Fruit fly (Drosophila melanogaster): ENCODE data around the gene pths.

pths gene

DNA sequence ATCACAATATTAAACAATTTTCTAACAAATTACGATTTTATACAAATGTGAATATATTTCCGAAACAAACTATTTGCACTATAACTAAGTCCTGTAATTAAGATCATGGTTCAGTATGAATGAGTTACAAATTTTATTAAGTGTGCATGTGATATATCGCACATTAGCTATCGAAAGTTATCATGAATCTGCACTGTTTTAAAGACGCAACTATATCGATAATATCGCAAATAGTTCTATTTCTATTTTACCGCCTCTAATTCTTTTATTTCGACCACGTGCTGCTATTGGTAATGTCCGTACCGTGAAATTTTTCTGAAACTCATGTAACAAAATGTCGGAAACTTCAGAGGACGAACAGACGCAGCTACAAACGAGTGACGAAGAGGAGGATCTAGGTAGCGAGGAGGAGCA is at the start of gene pths (continued):
- TF ChIP-seq ara (GFP tag; IDR thresholded peaks at IDR 0.05) = no peak
- peak; percentile 85 for TF ChIP-seq Max (GFP tag; optimal IDR thresholded peaks at IDR 0.05)
- TF ChIP-seq CG17328 (GFP tag; IDR thresholded peaks at IDR 0.05) = 0 out of 2 replicates have a peak, but pooled peaks have one; percentile 28
- peak; percentile 4 for TF ChIP-seq CG18764 (GFP tag; optimal IDR thresholded peaks at IDR 0.05)
- TF ChIP-seq fd96Cb (tag; optimal IDR thresholded peaks at IDR 0.05) = peak; percentile 34
- peak; percentile 40 for TF ChIP-seq Antp (GFP tag; optimal IDR thresholded peaks at IDR 0.05)
- no peak for TF ChIP-seq run (tag; optimal IDR thresholded peaks at IDR 0.05)
- peak; percentile 38 for TF ChIP-seq CG7786 (GFP tag; optimal IDR thresholded peaks at IDR 0.05)
- peak; percentile 23 for TF ChIP-seq her (GFP tag; optimal IDR thresholded peaks at IDR 0.05)
- peak; percentile 31 for TF ChIP-seq CG4617 (GFP tag; optimal IDR thresholded peaks at IDR 0.05; ENCODE audit: borderline replicate concordance)
- TF ChIP-seq pfk (GFP tag; optimal IDR thresholded peaks at IDR 0.05) = peak; percentile 47
- TF ChIP-seq Gug (GFP tag; IDR thresholded peaks at IDR 0.05) = no peak
- TF ChIP-seq CG12744 (GFP tag; optimal IDR thresholded peaks at IDR 0.05) = peak; percentile 22
- no peak for TF ChIP-seq H2.0 (GFP tag; IDR thresholded peaks at IDR 0.05)
- TF ChIP-seq Ada2b (GFP tag; IDR thresholded peaks at IDR 0.05) = 0 out of 2 replicates have a peak, but pooled peaks have one; percentile 24
- TF ChIP-seq CG31441 (GFP tag; IDR thresholded peaks at IDR 0.05) = no peak
- TF ChIP-seq Bdp1 (GFP tag; optimal IDR thresholded peaks at IDR 0.05) = no peak
- peak; percentile 37; the same call in 1 of the 2 replicates for TF ChIP-seq CG14014 (GFP tag; IDR thresholded peaks at IDR 0.05)
- no peak for TF ChIP-seq ewg (GFP tag; optimal IDR thresholded peaks at IDR 0.05)
- peak; percentile 39 for TF ChIP-seq CG17829 (tag; optimal IDR thresholded peaks at IDR 0.05)
- no peak for TF ChIP-seq CG4328 (GFP tag; optimal IDR thresholded peaks at IDR 0.05)
- peak; percentile 54 for TF ChIP-seq NFAT (GFP tag; IDR thresholded peaks at IDR 0.05)
- TF ChIP-seq CG17912 (GFP tag; optimal IDR thresholded peaks at IDR 0.05) = no peak
- peak; percentile 35 for TF ChIP-seq bab2 (GFP tag; optimal IDR thresholded peaks at IDR 0.05)
- no peak for TF ChIP-seq Hr51 (GFP tag; optimal IDR thresholded peaks at IDR 0.05)
- no peak for TF ChIP-seq CG18011 (GFP tag; optimal IDR thresholded peaks at IDR 0.05)
- TF ChIP-seq maf-S (GFP tag; optimal IDR thresholded peaks at IDR 0.05) = peak; percentile 50
- TF ChIP-seq chn (GFP tag; optimal IDR thresholded peaks at IDR 0.05) = no peak
- no peak for TF ChIP-seq CTCF (GFP tag; optimal IDR thresholded peaks at IDR 0.05)
- no peak for TF ChIP-seq cato (GFP tag; optimal IDR thresholded peaks at IDR 0.05; ENCODE audit: borderline replicate concordance)
- no peak for TF ChIP-seq CkIIα-i1 (GFP tag; IDR thresholded peaks at IDR 0.05)
- TF ChIP-seq GATAe (GFP tag; conservative IDR thresholded peaks at IDR 0.05) = no peak
- TF ChIP-seq CG13296 (GFP tag; optimal IDR thresholded peaks at IDR 0.05) = no peak
- peak in 2 of 3 experiments; percentile 5 to 80 for TF ChIP-seq lola (GFP tag; optimal IDR thresholded peaks at IDR 0.05)
- peak; percentile 91 for TF ChIP-seq BEAF-32 (GFP tag; optimal IDR thresholded peaks at IDR 0.05)
- no peak for TF ChIP-seq Adf1 (GFP tag; IDR thresholded peaks at IDR 0.05)
- TF ChIP-seq sisA (GFP tag; IDR thresholded peaks at IDR 0.05) = peak; percentile 68
- peak; percentile 61 for TF ChIP-seq CG12659 (GFP tag; optimal IDR thresholded peaks at IDR 0.05)
- TF ChIP-seq bigmax (GFP tag; optimal IDR thresholded peaks at IDR 0.05) = no peak
- peak; percentile 11; the same call in 1 of the 2 replicates for TF ChIP-seq klu (GFP tag; IDR thresholded peaks at IDR 0.05)
- TF ChIP-seq fu2 (GFP tag; optimal IDR thresholded peaks at IDR 0.05) = peak; percentile 38
- peak; percentile 51 for TF ChIP-seq CG12942 (GFP tag; optimal IDR thresholded peaks at IDR 0.05)
- TF ChIP-seq bsh (GFP tag; optimal IDR thresholded peaks at IDR 0.05) = no peak
- TF ChIP-seq Dip2 (GFP tag; IDR thresholded peaks at IDR 0.05) = no peak
- peak; percentile 30 for TF ChIP-seq Atf-2 (GFP tag; optimal IDR thresholded peaks at IDR 0.05)
- no peak for TF ChIP-seq CG6654 (GFP tag; optimal IDR thresholded peaks at IDR 0.05)
- TF ChIP-seq zen (tag; optimal IDR thresholded peaks at IDR 0.05) = peak; percentile 72
- TF ChIP-seq Abd-B (GFP tag; optimal IDR thresholded peaks at IDR 0.05) = no peak
- no peak for TF ChIP-seq lov (optimal IDR thresholded peaks at IDR 0.05)
- no peak for TF ChIP-seq lov (GFP tag; IDR thresholded peaks at IDR 0.05)
- peak; percentile 77 for TF ChIP-seq Rfx (GFP tag; IDR thresholded peaks at IDR 0.05)
- TF ChIP-seq PHDP (tag; optimal IDR thresholded peaks at IDR 0.05) = peak; percentile 4
